Fruit fly (Drosophila melanogaster): Measurements from ENCODE around the gene CG6983.

dm6 chr3L:8453443-8454360 lies 4.5 kb upstream of the CG6983 start:
- TF ChIP-seq EcR (GFP tag; optimal IDR thresholded peaks at IDR 0.05): no peak
- TF ChIP-seq Ets98B (GFP tag; IDR thresholded peaks at IDR 0.05): no peak
- no peak for TF ChIP-seq CG34367 (tag; optimal IDR thresholded peaks at IDR 0.05)
- no peak for TF ChIP-seq CG9948 (tag; optimal IDR thresholded peaks at IDR 0.05)
- no peak for TF ChIP-seq CG13204 (GFP tag; optimal IDR thresholded peaks at IDR 0.05)
- no peak for TF ChIP-seq CG17806 (tag; optimal IDR thresholded peaks at IDR 0.05)
- TF ChIP-seq CG32121 (GFP tag; IDR thresholded peaks at IDR 0.05): no peak
- TF ChIP-seq CG14655 (GFP tag; optimal IDR thresholded peaks at IDR 0.05): no peak
- no peak for TF ChIP-seq gl (tag; optimal IDR thresholded peaks at IDR 0.05)
- no peak for TF ChIP-seq CG4496 (GFP tag; IDR thresholded peaks at IDR 0.05)
- TF ChIP-seq Pif1B (GFP tag; optimal IDR thresholded peaks at IDR 0.05): peak; percentile 21
- TF ChIP-seq Snoo (tag; optimal IDR thresholded peaks at IDR 0.05): no peak
- TF ChIP-seq CG15710 (tag; optimal IDR thresholded peaks at IDR 0.05): no peak
- TF ChIP-seq rn (GFP tag; IDR thresholded peaks at IDR 0.05): no peak

Measured in whole organism, pupa.